Worm (Caenorhabditis elegans): ENCODE results near the gene lgc-19.

Gene lgc-19

DNA sequence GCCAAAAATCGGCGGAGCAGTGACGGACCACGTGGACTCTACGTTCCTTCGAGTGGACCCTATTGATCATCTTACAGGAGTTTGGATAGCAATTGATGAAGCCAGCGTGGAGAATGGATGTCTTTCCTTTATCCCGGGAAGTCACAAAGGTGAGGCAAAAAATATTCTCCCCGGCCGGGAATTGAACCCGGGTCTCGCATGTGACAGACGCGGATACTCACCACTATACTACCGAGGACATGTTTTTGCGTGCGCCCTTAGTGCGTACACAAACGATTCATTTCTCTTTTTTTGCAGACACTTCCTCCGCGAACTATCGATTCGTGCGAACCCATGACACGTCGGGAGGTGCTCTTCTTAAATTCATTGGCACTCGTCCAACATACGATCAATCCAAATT lies 31.3 kb downstream of the lgc-19 start:
- peak; percentile 2 for TF ChIP-seq pqm-1 (tag; optimal IDR thresholded peaks at IDR 0.05)
- TF ChIP-seq elt-2 (tag; optimal IDR thresholded peaks at IDR 0.05): peak; percentile 34
- peak; percentile 11 for TF ChIP-seq nfya-1 (tag; optimal IDR thresholded peaks at IDR 0.05; ENCODE audit: insufficient read depth)
- TF ChIP-seq fos-1 (tag; optimal IDR thresholded peaks at IDR 0.05): no peak
- TF ChIP-seq elt-3 (tag; optimal IDR thresholded peaks at IDR 0.05): no peak
- peak; percentile 46 for TF ChIP-seq hmg-11 (tag; optimal IDR thresholded peaks at IDR 0.05)
- TF ChIP-seq daf-12 (tag; optimal IDR thresholded peaks at IDR 0.05): no peak
- TF ChIP-seq snpc-4 (tag; optimal IDR thresholded peaks at IDR 0.05): peak; percentile 52

DNA sequence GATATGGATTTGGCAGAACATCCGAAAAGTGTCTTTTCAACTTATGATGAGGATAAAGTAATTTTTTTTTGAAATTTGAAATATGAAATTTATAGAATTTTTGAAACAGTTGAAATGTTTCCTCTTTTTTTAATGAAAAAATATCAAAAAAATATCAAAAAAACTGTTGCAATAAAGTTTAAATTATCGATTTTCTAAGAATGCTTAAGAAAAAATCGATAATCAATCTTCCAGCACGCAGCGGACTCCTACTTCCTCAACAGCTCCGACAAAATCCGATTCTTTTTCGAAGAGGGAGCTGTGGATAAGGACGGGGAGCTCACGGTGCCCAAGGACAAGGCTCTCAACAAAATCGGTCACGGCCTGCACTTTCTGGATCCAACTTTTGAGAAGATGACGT lies 31.8 kb downstream of the lgc-19 start:
- peak; percentile 80 for TF ChIP-seq ceh-28 (tag; optimal IDR thresholded peaks at IDR 0.05)
- TF ChIP-seq fkh-10 (GFP tag; optimal IDR thresholded peaks at IDR 0.05): no peak

DNA sequence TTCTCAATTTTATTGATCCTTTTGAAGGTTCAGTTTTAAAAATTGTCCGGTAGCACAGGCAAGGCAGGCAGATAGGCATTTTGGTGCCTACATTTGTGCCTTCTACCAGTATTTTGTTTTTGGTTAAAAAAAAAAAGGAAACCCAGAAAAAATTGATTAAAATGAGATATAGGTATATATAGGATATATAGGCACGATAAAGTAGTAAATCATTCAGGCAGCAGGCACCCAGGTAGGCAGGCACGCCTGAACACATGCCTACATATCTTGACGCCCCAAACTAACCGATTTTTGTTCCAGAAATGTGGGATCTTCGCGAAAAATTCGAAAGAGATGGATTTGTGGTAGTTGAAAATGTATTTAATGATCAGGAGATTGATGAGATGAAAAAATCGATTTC lies 32.2 kb downstream of the lgc-19 start, which contains the start of gene Y105C5B.9:
Y105C5B.9 (plus strand) TSS at position 301 of the 400 bp plus-strand sequence.
- TF ChIP-seq mml-1 (tag; optimal IDR thresholded peaks at IDR 0.05) (no peak), R02D3.7 (tag; optimal IDR thresholded peaks at IDR 0.05) (no peak), nhr-43 (tag; optimal IDR thresholded peaks at IDR 0.05; ENCODE audit: poor library complexity, severe bottlenecking) (no peak), nfya-1 (tag; optimal IDR thresholded peaks at IDR 0.05; ENCODE audit: insufficient read depth) (no peak), ZK546.5 (tag; optimal IDR thresholded peaks at IDR 0.05) (no peak), daf-12 (tag; optimal IDR thresholded peaks at IDR 0.05) (no peak), fkh-2 (tag; optimal IDR thresholded peaks at IDR 0.05) (no peak), nhr-23 (tag; optimal IDR thresholded peaks at IDR 0.05) (no peak), nhr-76 (tag; optimal IDR thresholded peaks at IDR 0.05) (no peak), fkh-10 (GFP tag; optimal IDR thresholded peaks at IDR 0.05) (no peak), lsy-12 (tag; optimal IDR thresholded peaks at IDR 0.05) (no peak), tbx-2 (tag; optimal IDR thresholded peaks at IDR 0.05) (no peak), sea-2 (GFP tag; optimal IDR thresholded peaks at IDR 0.05) (no peak)

- TF ChIP-seq ztf-11 (tag; optimal IDR thresholded peaks at IDR 0.05) (no peak), tbx-2 (tag; optimal IDR thresholded peaks at IDR 0.05) (no peak), fkh-2 (tag; optimal IDR thresholded peaks at IDR 0.05) (no peak), lsy-12 (tag; optimal IDR thresholded peaks at IDR 0.05) (no peak), nhr-237 (tag; optimal IDR thresholded peaks at IDR 0.05) (no peak), nfya-1 (tag; optimal IDR thresholded peaks at IDR 0.05; ENCODE audit: insufficient read depth) (no peak), nhr-43 (tag; optimal IDR thresholded peaks at IDR 0.05; ENCODE audit: poor library complexity, severe bottlenecking) (no peak), ZK546.5 (tag; optimal IDR thresholded peaks at IDR 0.05) (no peak), nhr-23 (tag; optimal IDR thresholded peaks at IDR 0.05) (no peak), elt-3 (tag; optimal IDR thresholded peaks at IDR 0.05) (peak in 1 of 3 experiments; percentile 25), daf-12 (tag; optimal IDR thresholded peaks at IDR 0.05) (no peak), ama-1 (optimal IDR thresholded peaks at IDR 0.05) (no peak), elt-2 (tag; optimal IDR thresholded peaks at IDR 0.05) (peak; percentile 91), pqm-1 (tag; optimal IDR thresholded peaks at IDR 0.05) (peak; percentile 68), hmg-11 (tag; optimal IDR thresholded peaks at IDR 0.05) (no peak), R02D3.7 (tag; optimal IDR thresholded peaks at IDR 0.05) (no peak), sea-2 (GFP tag; optimal IDR thresholded peaks at IDR 0.05) (no peak), skn-1 (tag; optimal IDR thresholded peaks at IDR 0.05) (peak; percentile 15), egl-27 (tag; optimal IDR thresholded peaks at IDR 0.05) (no peak), pha-4 (tag; optimal IDR thresholded peaks at IDR 0.05) (peak; percentile 15), mdl-1 (tag; optimal IDR thresholded peaks at IDR 0.05) (no peak), fos-1 (tag; optimal IDR thresholded peaks at IDR 0.05) (no peak), unc-39 (tag; optimal IDR thresholded peaks at IDR 0.05) (no peak), snpc-4 (tag; optimal IDR thresholded peaks at IDR 0.05) (no peak)
Measured at ce11 chrIV:15929831-15930230, 32.7 kb downstream of the lgc-19 start.

DNA sequence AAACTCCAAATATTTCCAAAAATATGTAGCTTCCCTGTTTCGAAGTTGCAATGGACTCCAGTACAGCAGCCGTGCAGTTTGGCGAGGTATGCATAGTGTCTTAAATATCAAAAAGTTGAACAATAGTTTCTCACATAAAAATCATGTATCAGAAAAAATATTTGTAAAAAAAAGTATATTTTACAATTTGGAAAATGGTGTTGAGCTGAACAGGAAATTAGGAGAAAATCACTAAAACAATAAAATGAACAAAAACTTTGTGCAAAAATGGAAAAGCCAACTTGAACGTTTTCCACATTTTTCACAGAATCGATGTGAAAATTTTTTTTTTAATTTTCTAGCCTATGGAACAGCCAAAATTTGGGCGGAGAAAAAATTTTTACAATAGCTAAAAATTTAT lies 35.8 kb downstream of the lgc-19 start, which contains the start of gene Y105C5B.8:
Y105C5B.8 (minus strand) TSS at position 101 of the 400 bp plus-strand sequence.
- TF ChIP-seq eor-1 (tag; optimal IDR thresholded peaks at IDR 0.05): no peak
- TF ChIP-seq nhr-43 (tag; optimal IDR thresholded peaks at IDR 0.05; ENCODE audit: poor library complexity, severe bottlenecking): no peak
- no peak for TF ChIP-seq pha-4 (tag; optimal IDR thresholded peaks at IDR 0.05)
- no peak for TF ChIP-seq nhr-23 (tag; optimal IDR thresholded peaks at IDR 0.05)
- no peak for TF ChIP-seq pqm-1 (tag; optimal IDR thresholded peaks at IDR 0.05)
- no peak for TF ChIP-seq lin-39 (tag; optimal IDR thresholded peaks at IDR 0.05)
- no peak for TF ChIP-seq aly-2 (tag; optimal IDR thresholded peaks at IDR 0.05)
- no peak for TF ChIP-seq fkh-2 (tag; optimal IDR thresholded peaks at IDR 0.05)
- TF ChIP-seq lin-15B (tag; optimal IDR thresholded peaks at IDR 0.05): no peak
- TF ChIP-seq ztf-4 (tag; optimal IDR thresholded peaks at IDR 0.05): no peak
- TF ChIP-seq mml-1 (tag; optimal IDR thresholded peaks at IDR 0.05): no peak
- no peak for TF ChIP-seq R02D3.7 (tag; optimal IDR thresholded peaks at IDR 0.05)
- no peak for TF ChIP-seq nhr-28 (tag; optimal IDR thresholded peaks at IDR 0.05)
- TF ChIP-seq ama-1 (optimal IDR thresholded peaks at IDR 0.05): no peak
- no peak for TF ChIP-seq jun-1 (tag; optimal IDR thresholded peaks at IDR 0.05)
- TF ChIP-seq unc-62 (GFP tag; optimal IDR thresholded peaks at IDR 0.05): no peak
- TF ChIP-seq nhr-77 (tag; optimal IDR thresholded peaks at IDR 0.05): no peak
- no peak for TF ChIP-seq nhr-67 (tag; optimal IDR thresholded peaks at IDR 0.05)
